Fruit fly (Drosophila melanogaster) whole organism, prepupa: Measurements from ENCODE around the gene CG31600.
A peak's percentile ranks its signal among the peaks of the same experiment; 100 is the strongest.

ENCODE experiments used
- Blimp-1 ChIP-seq: fragments of 200-800 bp; sonication (Bioruptor generic); optimal IDR thresholded peaks from 3 replicates; lab custom pipeline; 2017; ENCODE audit warnings: missing biosample characterization, missing genetic modification characterization, mild to moderate bottlenecking, moderate library complexity, missing genetic modification reagents
- CG10631 ChIP-seq: fragments of 200-800 bp; sonication (Bioruptor generic); optimal IDR thresholded peaks from 2 replicates; lab custom pipeline; 2016; ENCODE audit warnings: missing biosample characterization, missing genetic modification characterization
- CG10669 ChIP-seq: fragments of 200-800 bp; sonication (Bioruptor generic); optimal IDR thresholded peaks from 3 replicates; lab custom pipeline; 2018; ENCODE audit warnings: missing biosample characterization, mild to moderate bottlenecking, missing genetic modification characterization, moderate library complexity
- CG11294 ChIP-seq: fragments of 200-800 bp; sonication (Bioruptor generic); IDR thresholded peaks from 2 replicates; pipeline ENCODE4 v1.3.6; 2022; ENCODE audit warnings: missing biosample characterization, missing genetic modification characterization
- CG11902 ChIP-seq: fragments of 200-800 bp; sonication (Bioruptor generic); optimal IDR thresholded peaks from 3 replicates; lab custom pipeline; 2016; ENCODE audit warnings: missing biosample characterization, missing genetic modification characterization
- CG15336 ChIP-seq: fragments of 200-800 bp; sonication (Bioruptor generic); IDR thresholded peaks from 2 replicates; pipeline ENCODE4 v1.3.6; 2022; ENCODE audit warnings: missing biosample characterization, missing genetic modification characterization
- CG1621 ChIP-seq: fragments of 200-800 bp; sonication (Bioruptor generic); optimal IDR thresholded peaks from 3 replicates; lab custom pipeline; 2018; ENCODE audit warnings: missing biosample characterization, mild to moderate bottlenecking, missing genetic modification characterization
- CG16779 ChIP-seq: fragments of 200-800 bp; sonication (Bioruptor generic); optimal IDR thresholded peaks from 3 replicates; lab custom pipeline; 2017; ENCODE audit warnings: missing biosample characterization, mild to moderate bottlenecking, missing genetic modification characterization
- CG3032 ChIP-seq: fragments of 200-800 bp; optimal IDR thresholded peaks from 2 replicates; lab custom pipeline; 2019; ENCODE audit warnings: missing biosample characterization, mild to moderate bottlenecking, missing genetic modification characterization, moderate library complexity
- CG31627 ChIP-seq: fragments of 200-800 bp; sonication (Bioruptor generic); optimal IDR thresholded peaks from 3 replicates; lab custom pipeline; 2016; ENCODE audit warnings: missing biosample characterization, missing genetic modification characterization
- CG32006 ChIP-seq: fragments of 200-800 bp; sonication (Bioruptor generic); optimal IDR thresholded peaks from 3 replicates; lab custom pipeline; 2017; ENCODE audit warnings: missing biosample characterization, mild to moderate bottlenecking, missing genetic modification characterization
- CG34406 ChIP-seq: fragments of 200-800 bp; sonication (Bioruptor generic); optimal IDR thresholded peaks from 3 replicates; lab custom pipeline; 2016; ENCODE audit warnings: missing biosample characterization, missing genetic modification characterization
- CG4318 ChIP-seq: fragments of 200-800 bp; sonication (Bioruptor generic); optimal IDR thresholded peaks from 3 replicates; lab custom pipeline; 2017; ENCODE audit warnings: missing biosample characterization, mild to moderate bottlenecking, missing genetic modification characterization
- CG6163 ChIP-seq: fragments of 200-800 bp; sonication (Bioruptor generic); IDR thresholded peaks from 3 replicates; pipeline ENCODE4 v1.3.6; 2022; ENCODE audit warnings: missing biosample characterization, missing genetic modification characterization
- CG6792 ChIP-seq: fragments of 200-800 bp; sonication (Bioruptor generic); optimal IDR thresholded peaks from 3 replicates; lab custom pipeline; 2016; ENCODE audit warnings: missing biosample characterization, missing genetic modification characterization
- CG6808 ChIP-seq: fragments of 200-800 bp; sonication (Bioruptor generic); optimal IDR thresholded peaks from 3 replicates; lab custom pipeline; 2017; ENCODE audit warnings: missing biosample characterization, missing genetic modification characterization, mild to moderate bottlenecking, moderate library complexity, missing genetic modification reagents
- CG7368 ChIP-seq: fragments of 200-800 bp; sonication (Bioruptor generic); optimal IDR thresholded peaks from 3 replicates; lab custom pipeline; 2016; ENCODE audit warnings: missing biosample characterization, missing genetic modification characterization
- CG8119 ChIP-seq: fragments of 200-800 bp; sonication (Bioruptor generic); IDR thresholded peaks from 3 replicates; pipeline ENCODE4 v1.3.6; 2022; ENCODE audit warnings: missing biosample characterization, missing genetic modification characterization
- CG8632 ChIP-seq: fragments of 200-800 bp; sonication (Bioruptor generic); optimal IDR thresholded peaks from 3 replicates; lab custom pipeline; 2016; ENCODE audit warnings: missing biosample characterization, missing genetic modification characterization
- Eip75B ChIP-seq: fragments of 200-800 bp; sonication (Bioruptor generic); optimal IDR thresholded peaks from 3 replicates; lab custom pipeline; 2016; ENCODE audit warnings: missing biosample characterization, missing genetic modification characterization
- Eip78C ChIP-seq: fragments of 200-800 bp; sonication (Bioruptor generic); peaks from one replicate; lab custom pipeline; 2016; ENCODE audit warnings: missing biosample characterization, missing genetic modification characterization
- Eip93F ChIP-seq: fragments of 200-800 bp; sonication (Bioruptor generic); optimal IDR thresholded peaks from 2 replicates; lab custom pipeline; 2016; ENCODE audit warnings: missing biosample characterization, mild to moderate bottlenecking, missing genetic modification characterization
- Ets21C ChIP-seq: fragments of 200-800 bp; sonication (Bioruptor generic); optimal IDR thresholded peaks from 3 replicates; lab custom pipeline; 2016; ENCODE audit warnings: missing biosample characterization, missing genetic modification characterization
- Ets96B ChIP-seq: fragments of 200-800 bp; optimal IDR thresholded peaks from 2 replicates; lab custom pipeline; 2019; ENCODE audit warnings: missing biosample characterization, mild to moderate bottlenecking, missing genetic modification characterization, moderate library complexity
- Hr38 ChIP-seq: sonication (Bioruptor generic); optimal IDR thresholded peaks from 2 replicates; lab custom pipeline; 2016; ENCODE audit warnings: missing biosample characterization, missing genetic modification characterization
- Hr4 ChIP-seq: fragments of 200-800 bp; sonication (Bioruptor generic); optimal IDR thresholded peaks from 3 replicates; lab custom pipeline; 2016; ENCODE audit warnings: missing biosample characterization, missing genetic modification characterization
- Lpt ChIP-seq: fragments of 200-800 bp; sonication (Bioruptor generic); optimal IDR thresholded peaks from 3 replicates; lab custom pipeline; 2016; ENCODE audit warnings: missing biosample characterization, missing genetic modification characterization
- Met ChIP-seq: fragments of 200-800 bp; sonication (Bioruptor generic); optimal IDR thresholded peaks from 3 replicates; lab custom pipeline; 2016; ENCODE audit warnings: missing biosample characterization, missing genetic modification characterization
- OdsH ChIP-seq: fragments of 200-800 bp; sonication (Bioruptor generic); optimal IDR thresholded peaks from 3 replicates; lab custom pipeline; 2016; ENCODE audit warnings: missing biosample characterization, missing genetic modification characterization
- Smox ChIP-seq: fragments of 200-800 bp; sonication (Bioruptor generic); optimal IDR thresholded peaks from 3 replicates; lab custom pipeline; 2016; ENCODE audit warnings: missing biosample characterization, missing genetic modification characterization
- Sox14 ChIP-seq: fragments of 200-800 bp; sonication (Bioruptor generic); optimal IDR thresholded peaks from 3 replicates; lab custom pipeline; 2016; ENCODE audit warnings: missing biosample characterization, missing genetic modification characterization
- Sox15 ChIP-seq: fragments of 200-800 bp; sonication (Bioruptor generic); optimal IDR thresholded peaks from 3 replicates; lab custom pipeline; 2016; ENCODE audit warnings: missing biosample characterization, missing genetic modification characterization
- achi ChIP-seq: fragments of 200-800 bp; sonication (Bioruptor generic); optimal IDR thresholded peaks from 3 replicates; lab custom pipeline; 2016; ENCODE audit warnings: missing biosample characterization, missing genetic modification characterization
- acj6 ChIP-seq: fragments of 200-800 bp; sonication (Bioruptor generic); optimal IDR thresholded peaks from 3 replicates; lab custom pipeline; 2016; ENCODE audit warnings: missing biosample characterization, missing genetic modification characterization
- cyc ChIP-seq: fragments of 200-800 bp; sonication (Bioruptor generic); optimal IDR thresholded peaks from 3 replicates; lab custom pipeline; 2016; ENCODE audit warnings: missing biosample characterization, missing genetic modification characterization
- dac ChIP-seq: fragments of 200-800 bp; sonication (Bioruptor generic); optimal IDR thresholded peaks from 2 replicates; lab custom pipeline; 2017; ENCODE audit warnings: missing biosample characterization, mild to moderate bottlenecking, missing genetic modification characterization
- eg ChIP-seq: fragments of 200-800 bp; sonication (Bioruptor generic); IDR thresholded peaks from 3 replicates; pipeline ENCODE4 v1.3.6; 2022; ENCODE audit warnings: missing biosample characterization, missing genetic modification characterization
- esn ChIP-seq: fragments of 200-800 bp; sonication (Bioruptor generic); optimal IDR thresholded peaks from 2 replicates; lab custom pipeline; 2016; ENCODE audit warnings: missing biosample characterization, mild to moderate bottlenecking, missing genetic modification characterization, moderate library complexity
- fd59A ChIP-seq: fragments of 200-800 bp; sonication (Bioruptor generic); optimal IDR thresholded peaks from 2 replicates; lab custom pipeline; 2017; ENCODE audit warnings: missing biosample characterization, mild to moderate bottlenecking, missing genetic modification characterization, missing genetic modification reagents
- lz ChIP-seq: fragments of 200-800 bp; sonication (Bioruptor generic); optimal IDR thresholded peaks from 3 replicates; lab custom pipeline; 2016; ENCODE audit warnings: missing biosample characterization, missing genetic modification characterization
- net ChIP-seq: fragments of 200-800 bp; sonication (Bioruptor generic); optimal IDR thresholded peaks from 3 replicates; lab custom pipeline; 2016; ENCODE audit warnings: missing biosample characterization, missing genetic modification characterization
- pdm3 ChIP-seq: fragments of 200-800 bp; sonication (Bioruptor generic); optimal IDR thresholded peaks from 3 replicates; lab custom pipeline; 2016; ENCODE audit warnings: missing biosample characterization, missing genetic modification characterization
- salr ChIP-seq, 2 experiments: fragments of 200-800 bp; sonication (Bioruptor generic); optimal IDR thresholded peaks; 3 replicates each; lab custom pipeline; 2016 to 2018; ENCODE audit warnings: missing biosample characterization in 2 of 2, missing genetic modification characterization in 2 of 2, mild to moderate bottlenecking in 1 of 2
- spab ChIP-seq: fragments of 200-800 bp; sonication (Bioruptor generic); optimal IDR thresholded peaks from 2 replicates; lab custom pipeline; 2017; ENCODE audit warnings: missing biosample characterization, mild to moderate bottlenecking, missing genetic modification characterization, missing genetic modification reagents
- svp ChIP-seq: fragments of 200-800 bp; sonication (Bioruptor generic); peaks from one replicate; lab custom pipeline; 2016; ENCODE audit warnings: missing biosample characterization, missing genetic modification characterization
- topi ChIP-seq: fragments of 200-800 bp; sonication (Bioruptor generic); optimal IDR thresholded peaks from 3 replicates; lab custom pipeline; 2016; ENCODE audit warnings: missing biosample characterization, missing genetic modification characterization
- vri ChIP-seq: fragments of 200-800 bp; sonication (Bioruptor generic); optimal IDR thresholded peaks from 3 replicates; lab custom pipeline; 2016; ENCODE audit warnings: missing biosample characterization, mild to moderate bottlenecking, missing genetic modification characterization

The CG31600 gene

dm6 chr2L:21885502-21885901 lies 29.7 kb downstream of the CG31600 start:
- no peak for TF ChIP-seq svp
- no peak for TF ChIP-seq CG15336 (GFP tag; lab: Robert Waterston, UW)
- no peak for TF ChIP-seq Eip78C
- TF ChIP-seq, all 60 proteins: peak for 0

DNA sequence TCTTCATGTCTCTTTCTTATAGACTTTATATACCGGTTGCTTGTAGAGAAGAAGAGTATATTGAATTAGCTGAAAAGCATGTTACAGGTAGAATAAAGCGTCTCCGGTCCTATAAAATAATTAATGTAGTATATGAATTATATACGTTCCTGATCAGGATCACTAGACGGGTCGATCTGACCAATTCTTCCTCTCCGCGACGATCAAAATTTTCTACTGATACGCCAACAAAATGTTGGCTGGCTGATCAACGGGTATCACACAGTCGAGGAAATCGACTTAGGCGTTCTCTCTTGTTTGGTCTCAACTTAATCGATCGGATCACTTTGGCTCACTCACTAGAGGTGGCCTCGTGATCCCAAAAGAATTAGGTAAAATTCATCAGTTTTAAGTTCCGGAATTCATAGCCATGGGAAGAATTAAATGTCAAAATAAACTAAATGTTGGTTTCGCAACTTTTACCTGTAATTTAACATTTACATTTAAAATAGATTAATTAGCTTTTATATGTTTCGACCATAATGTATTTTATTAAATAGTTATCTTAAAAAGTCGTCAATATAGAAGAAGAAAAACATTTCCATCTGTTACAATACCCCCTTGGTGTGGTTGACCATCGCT lies 33.5 kb downstream of the CG31600 start:
- TF ChIP-seq vri (GFP tag; lab: Kevin White, UChicago) (peak; percentile 25), Sox15 (GFP tag; lab: Kevin White, UChicago) (no peak), CG31627 (GFP tag; lab: Kevin White, UChicago) (peak; percentile 7), CG8632 (GFP tag; lab: Kevin White, UChicago) (no peak), CG34406 (GFP tag; lab: Kevin White, UChicago) (peak; percentile 7), CG11902 (no peak), Sox14 (GFP tag; lab: Kevin White, UChicago) (peak; percentile 20), CG10669 (GFP tag; lab: Kevin White, UChicago) (peak; percentile 13), dac (GFP tag; lab: Kevin White, UChicago) (no peak), Eip75B (peak; percentile 19), CG15336 (GFP tag; lab: Robert Waterston, UW) (no peak), CG6792 (no peak), Ets21C (GFP tag; lab: Kevin White, UChicago) (no peak), fd59A (GFP tag; lab: Kevin White, UChicago) (peak; percentile 6), Ets96B (tag; lab: Kevin White, UChicago) (peak; percentile 19), Smox (GFP tag; lab: Kevin White, UChicago) (peak; percentile 31), svp (peak; percentile 59), topi (peak; percentile 42), CG16779 (tag; lab: Kevin White, UChicago) (no peak), lz (GFP tag; lab: Kevin White, UChicago) (peak; percentile 28), OdsH (GFP tag; lab: Kevin White, UChicago) (peak; percentile 14), net (no peak), esn (peak; percentile 37), cyc (peak; percentile 5), CG1621 (no peak), Met (GFP tag; lab: Kevin White, UChicago) (peak; percentile 41), pdm3 (GFP tag; lab: Kevin White, UChicago) (no peak), CG32006 (GFP tag; lab: Kevin White, UChicago) (no peak), Lpt (GFP tag; lab: Kevin White, UChicago) (no peak), CG3032 (tag; lab: Kevin White, UChicago) (peak; percentile 1), Eip78C (peak; percentile 79), CG10631 (peak; percentile 13), acj6 (GFP tag; lab: Kevin White, UChicago) (peak; percentile 15), CG7368 (no peak)

DNA sequence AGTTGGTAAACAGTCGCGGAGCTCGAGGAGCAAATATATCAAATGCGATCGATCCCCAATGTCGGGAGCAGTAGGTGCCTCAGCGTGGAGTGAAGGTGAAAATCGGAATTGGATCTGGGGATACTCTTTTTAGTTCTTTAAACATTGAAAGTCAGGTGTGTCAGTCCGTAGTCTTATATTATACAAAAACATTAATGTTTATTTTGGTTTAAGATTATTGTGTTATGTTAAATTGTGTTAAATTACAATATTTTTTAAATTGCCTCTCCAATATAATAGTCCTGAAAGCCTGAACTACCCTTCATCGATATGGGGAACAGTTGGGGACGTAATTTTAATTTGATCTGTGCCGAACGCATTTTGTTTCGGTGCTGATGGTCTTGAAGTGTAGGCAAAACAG lies 35.7 kb downstream of the CG31600 start:
- TF ChIP-seq OdsH (GFP tag; lab: Kevin White, UChicago) = peak; percentile 20
- peak; percentile 46 for TF ChIP-seq CG34406 (GFP tag; lab: Kevin White, UChicago)
- no peak for TF ChIP-seq eg (GFP tag; lab: Robert Waterston, UW)
- TF ChIP-seq spab (GFP tag; lab: Kevin White, UChicago) = peak; percentile 40
- TF ChIP-seq Sox14 (GFP tag; lab: Kevin White, UChicago) = peak; percentile 34
- TF ChIP-seq CG16779 (tag; lab: Kevin White, UChicago) = no peak
- TF ChIP-seq esn = peak; percentile 59
- no peak for TF ChIP-seq Eip93F
- TF ChIP-seq cyc = peak; percentile 23
- TF ChIP-seq CG8119 (GFP tag; lab: Robert Waterston, UW) = no peak
- peak in 1 of 2 experiments; percentile 16 for TF ChIP-seq salr (GFP tag; optimal IDR thresholded peaks at IDR 0.05; lab: Kevin White, UChicago)
- TF ChIP-seq Sox15 (GFP tag; lab: Kevin White, UChicago) = no peak
- no peak for TF ChIP-seq Hr38 (GFP tag; lab: Kevin White, UChicago)
- peak; percentile 50 for TF ChIP-seq lz (GFP tag; lab: Kevin White, UChicago)
- peak; percentile 44 for TF ChIP-seq achi
- TF ChIP-seq CG11294 (GFP tag; lab: Robert Waterston, UW) = no peak
- peak; percentile 39 for TF ChIP-seq Eip75B
- TF ChIP-seq Blimp-1 (GFP tag; lab: Kevin White, UChicago) = no peak
- peak; percentile 65 for TF ChIP-seq Met (GFP tag; lab: Kevin White, UChicago)
- TF ChIP-seq acj6 (GFP tag; lab: Kevin White, UChicago) = peak; percentile 13
- no peak for TF ChIP-seq net
- TF ChIP-seq CG6163 = no peak; the same call in 2 of the 3 replicates
- no peak for TF ChIP-seq CG7368
- no peak for TF ChIP-seq CG4318 (GFP tag; lab: Kevin White, UChicago)
- peak; percentile 55 for TF ChIP-seq topi
- TF ChIP-seq CG6808 (GFP tag; lab: Kevin White, UChicago) = peak; percentile 32
- no peak for TF ChIP-seq Hr4
- peak; percentile 37 for TF ChIP-seq fd59A (GFP tag; lab: Kevin White, UChicago)
- TF ChIP-seq CG8632 (GFP tag; lab: Kevin White, UChicago) = no peak
